Worm (Caenorhabditis elegans) whole organism, young adult: ENCODE results near the gene fut-5.

Source experiments
- B0035.1 ChIP-seq: sonication (generic microtip); optimal IDR thresholded peaks from 2 replicates; lab custom pipeline; 2016; ENCODE audit warnings: missing genetic modification characterization, mild to moderate bottlenecking, missing compliant biosample characterization, missing genotype, missing genetic modification reagents
- B0336.3 ChIP-seq: fragments of 200-800 bp; sonication (Bioruptor generic); IDR thresholded peaks from 2 replicates; pipeline ENCODE4 v1.3.6; 2022; ENCODE audit warnings: missing genetic modification characterization, missing compliant biosample characterization
- F23B12.7 ChIP-seq: sonication (generic microtip); optimal IDR thresholded peaks from 2 replicates; lab custom pipeline; 2017; ENCODE audit warnings: missing genetic modification characterization, mild to moderate bottlenecking, missing compliant biosample characterization, antibody characterized with exemption, moderate library complexity; ENCODE audit not compliant: insufficient read depth
- F39B2.1 ChIP-seq: fragments of 200-800 bp; sonication (Bioruptor generic); IDR thresholded peaks from 2 replicates; pipeline ENCODE4 v1.3.6; 2022; ENCODE audit warnings: missing genetic modification reagents, missing genetic modification characterization, missing compliant biosample characterization
- F49E8.2 ChIP-seq: sonication (generic microtip); optimal IDR thresholded peaks from 3 replicates; lab custom pipeline; 2017; ENCODE audit warnings: missing genetic modification characterization, mild to moderate bottlenecking, missing compliant biosample characterization, antibody characterized with exemption, moderate library complexity; ENCODE audit not compliant: insufficient read depth
- F52B5.7 ChIP-seq: sonication (generic microtip); optimal IDR thresholded peaks from 2 replicates; lab custom pipeline; 2016; ENCODE audit warnings: mild to moderate bottlenecking, missing genetic modification characterization, missing compliant biosample characterization
- T26A5.8 ChIP-seq: sonication (generic microtip); optimal IDR thresholded peaks from 2 replicates; lab custom pipeline; 2016; ENCODE audit warnings: missing genetic modification characterization, missing compliant biosample characterization
- Y53F4B.3 ChIP-seq: fragments of 200-800 bp; sonication (Bioruptor generic); IDR thresholded peaks from 2 replicates; pipeline ENCODE4 v1.3.6; 2022; ENCODE audit warnings: missing genetic modification reagents, missing genetic modification characterization, missing compliant biosample characterization
- athp-1 ChIP-seq: sonication (generic microtip); optimal IDR thresholded peaks from 2 replicates; lab custom pipeline; 2017; ENCODE audit warnings: mild to moderate bottlenecking, missing genetic modification characterization, missing compliant biosample characterization
- attf-3 ChIP-seq: fragments of 200-800 bp; sonication (Bioruptor generic); conservative IDR thresholded peaks from 2 replicates; pipeline ENCODE4 v1.3.6; 2022; ENCODE audit warnings: missing genetic modification reagents, missing genetic modification characterization, missing compliant biosample characterization
- bed-2 ChIP-seq: fragments of 200-800 bp; sonication (Bioruptor generic); IDR thresholded peaks from 2 replicates; pipeline ENCODE4 v1.3.6; 2022; ENCODE audit warnings: missing genetic modification reagents, missing genetic modification characterization, missing compliant biosample characterization
- ceh-100 ChIP-seq: fragments of 200-800 bp; sonication (Bioruptor generic); IDR thresholded peaks from 2 replicates; pipeline ENCODE4 v1.3.6; 2022; ENCODE audit warnings: missing genetic modification reagents, missing genetic modification characterization, missing compliant biosample characterization
- ceh-40 ChIP-seq: fragments of 200-800 bp; sonication (Bioruptor generic); IDR thresholded peaks from 2 replicates; pipeline ENCODE4 v1.3.6; 2022; ENCODE audit warnings: missing genetic modification characterization, missing compliant biosample characterization
- ceh-91 ChIP-seq: fragments of 200-800 bp; sonication (Bioruptor generic); IDR thresholded peaks from 2 replicates; pipeline ENCODE4 v1.3.6; 2022; ENCODE audit warnings: missing genetic modification reagents, missing genetic modification characterization, missing compliant biosample characterization
- dox-1 ChIP-seq: fragments of 200-800 bp; sonication (Bioruptor generic); IDR thresholded peaks from 2 replicates; pipeline ENCODE4 v1.3.6; 2022; ENCODE audit warnings: missing genetic modification reagents, missing genetic modification characterization, missing compliant biosample characterization
- efl-1 ChIP-seq: fragments of 150-350 bp; optimal IDR thresholded peaks from 2 replicates; lab custom pipeline; 2014; ENCODE audit warnings: missing biosample characterization, missing genetic modification reagents, missing genetic modification characterization
- gei-17 ChIP-seq: fragments of 200-800 bp; sonication (Bioruptor generic); optimal IDR thresholded peaks from 2 replicates; lab custom pipeline; 2018; ENCODE audit warnings: mild to moderate bottlenecking, missing genetic modification characterization, missing compliant biosample characterization
- hmg-1.2 ChIP-seq: fragments of 200-800 bp; sonication (Bioruptor generic); IDR thresholded peaks from 2 replicates; pipeline ENCODE4 v1.3.6; 2022; ENCODE audit warnings: missing genetic modification reagents, missing genetic modification characterization, missing compliant biosample characterization
- lin-26 ChIP-seq: fragments of 200-800 bp; sonication (Bioruptor generic); IDR thresholded peaks from 2 replicates; pipeline ENCODE4 v1.3.6; 2022; ENCODE audit warnings: missing genetic modification reagents, missing genetic modification characterization, missing compliant biosample characterization
- lin-35 ChIP-seq, 3 experiments: fragments of 150-350 bp in 2 of 3; sonication (generic microtip) in 1 of 3; optimal IDR thresholded peaks; 2 replicates each; lab custom pipeline; 2014 to 2018; ENCODE audit warnings: missing biosample characterization in 3 of 3, missing genetic modification characterization in 3 of 3, missing genetic modification reagents in 3 of 3
- lin-54 ChIP-seq: fragments of 200-800 bp; sonication (Bioruptor generic); optimal IDR thresholded peaks from 2 replicates; lab custom pipeline; 2018; ENCODE audit warnings: mild to moderate bottlenecking, missing genetic modification characterization, missing compliant biosample characterization
- lsl-1 ChIP-seq: fragments of 200-800 bp; sonication (Bioruptor generic); optimal IDR thresholded peaks from 2 replicates; lab custom pipeline; 2018; ENCODE audit warnings: mild to moderate bottlenecking, missing genetic modification characterization, moderate library complexity, missing compliant biosample characterization
- madf-6 ChIP-seq: fragments of 200-800 bp; sonication (Bioruptor generic); IDR thresholded peaks from 2 replicates; pipeline ENCODE4 v1.3.6; 2022; ENCODE audit warnings: missing genetic modification reagents, missing genetic modification characterization, missing compliant biosample characterization
- mcd-1 ChIP-seq: fragments of 200-800 bp; sonication (Bioruptor generic); IDR thresholded peaks from 2 replicates; pipeline ENCODE4 v1.3.6; 2022; ENCODE audit warnings: missing genetic modification reagents, missing genetic modification characterization, missing compliant biosample characterization
- nfya-1 ChIP-seq: sonication (generic microtip); optimal IDR thresholded peaks from 2 replicates; lab custom pipeline; 2017; ENCODE audit warnings: antibody characterized with exemption, missing compliant biosample characterization, missing genetic modification characterization, borderline replicate concordance; ENCODE audit not compliant: insufficient read depth
- nfya-2 ChIP-seq: fragments of 200-800 bp; sonication (Bioruptor generic); IDR thresholded peaks from 2 replicates; pipeline ENCODE4 v1.3.6; 2022; ENCODE audit warnings: missing genetic modification reagents, missing genetic modification characterization, missing compliant biosample characterization
- nfyb-1 ChIP-seq: fragments of 200-800 bp; sonication (Bioruptor generic); IDR thresholded peaks from 2 replicates; pipeline ENCODE4 v1.3.6; 2022; ENCODE audit warnings: missing genetic modification reagents, missing genetic modification characterization, missing compliant biosample characterization
- nhr-179 ChIP-seq: sonication (generic microtip); optimal IDR thresholded peaks from 2 replicates; lab custom pipeline; 2016; ENCODE audit warnings: mild to moderate bottlenecking, missing genetic modification characterization, missing compliant biosample characterization
- nhr-27 ChIP-seq: fragments of 200-800 bp; sonication (Bioruptor generic); optimal IDR thresholded peaks from 2 replicates; lab custom pipeline; 2018; ENCODE audit warnings: mild to moderate bottlenecking, missing genetic modification characterization, moderate library complexity, missing compliant biosample characterization
- nhr-90 ChIP-seq: sonication (generic microtip); optimal IDR thresholded peaks from 2 replicates; lab custom pipeline; 2016; ENCODE audit warnings: missing genotype, mild to moderate bottlenecking, missing genetic modification characterization, missing compliant biosample characterization
- pbrm-1 ChIP-seq: fragments of 200-800 bp; sonication (Bioruptor generic); IDR thresholded peaks from 2 replicates; pipeline ENCODE4 v1.3.6; 2022; ENCODE audit warnings: missing genetic modification reagents, missing genetic modification characterization, missing compliant biosample characterization
- rcor-1 ChIP-seq: fragments of 200-800 bp; sonication (Bioruptor generic); IDR thresholded peaks from 2 replicates; pipeline ENCODE4 v1.3.6; 2022; ENCODE audit warnings: missing genetic modification reagents, missing genetic modification characterization, missing compliant biosample characterization
- rpc-1 ChIP-seq, 2 experiments: fragments of 150-350 bp in 1 of 2; sonication (generic microtip) in 1 of 2; optimal IDR thresholded peaks; 2 replicates each; lab custom pipeline; 2014 to 2018; ENCODE audit warnings: missing biosample characterization in 1 of 2, missing genetic modification characterization in 1 of 2, missing genetic modification reagents in 1 of 2, missing genotype in 1 of 2
- snpc-1.1 ChIP-seq: sonication (generic microtip); optimal IDR thresholded peaks from 2 replicates; lab custom pipeline; 2017; ENCODE audit warnings: missing genetic modification characterization, mild to moderate bottlenecking, missing compliant biosample characterization, antibody characterized with exemption, moderate library complexity, missing genotype, missing genetic modification reagents; ENCODE audit not compliant: insufficient read depth
- snpc-1.3 ChIP-seq: sonication (generic microtip); optimal IDR thresholded peaks from 2 replicates; lab custom pipeline; 2017; ENCODE audit warnings: missing genetic modification characterization, mild to moderate bottlenecking, missing compliant biosample characterization, antibody characterized with exemption, moderate library complexity, missing genotype, missing genetic modification reagents; ENCODE audit not compliant: insufficient read depth
- snpc-4 ChIP-seq, 5 experiments: fragments of 150-350 bp in 1 of 5; sonication (generic microtip) in 4 of 5; optimal IDR thresholded peaks; 2 replicates each; lab custom pipeline; 2014 to 2018; ENCODE audit warnings: missing genetic modification characterization in 5 of 5, missing biosample characterization in 3 of 5, antibody characterized with exemption in 2 of 5, mild to moderate bottlenecking in 2 of 5, missing compliant biosample characterization in 2 of 5, missing genotype in 2 of 5, moderate library complexity in 2 of 5, missing genetic modification reagents in 1 of 5
- tbx-9 ChIP-seq: sonication (generic microtip); optimal IDR thresholded peaks from 2 replicates; lab custom pipeline; 2016; ENCODE audit warnings: borderline replicate concordance, missing genetic modification characterization, inconsistent platforms, missing compliant biosample characterization
- unc-130 ChIP-seq: sonication (generic microtip); optimal IDR thresholded peaks from 2 replicates; lab custom pipeline; 2016; ENCODE audit warnings: missing genetic modification reagents, missing genetic modification characterization, missing compliant biosample characterization
- unc-62 ChIP-seq: fragments of 150-350 bp; optimal IDR thresholded peaks from 2 replicates; lab custom pipeline; 2014; ENCODE audit warnings: missing biosample characterization, missing genetic modification reagents, missing genetic modification characterization
- xnd-1 ChIP-seq: sonication (generic microtip); optimal IDR thresholded peaks from 2 replicates; lab custom pipeline; 2016; ENCODE audit warnings: missing genotype, missing genetic modification reagents, missing genetic modification characterization, missing compliant biosample characterization
- zfh-2 ChIP-seq: fragments of 200-800 bp; sonication (Bioruptor generic); conservative IDR thresholded peaks from 2 replicates; pipeline ENCODE4 v1.3.6; 2022; ENCODE audit warnings: missing genetic modification reagents, missing genetic modification characterization, missing compliant biosample characterization
- ztf-28 ChIP-seq: fragments of 200-800 bp; sonication (Bioruptor generic); IDR thresholded peaks from 2 replicates; pipeline ENCODE4 v1.3.6; 2022; ENCODE audit warnings: missing genetic modification reagents, missing genetic modification characterization, missing compliant biosample characterization
- ztf-3 ChIP-seq: fragments of 200-800 bp; sonication (Bioruptor generic); optimal IDR thresholded peaks from 2 replicates; lab custom pipeline; 2018; ENCODE audit warnings: mild to moderate bottlenecking, missing genetic modification characterization, missing compliant biosample characterization

fut-5 gene

DNA sequence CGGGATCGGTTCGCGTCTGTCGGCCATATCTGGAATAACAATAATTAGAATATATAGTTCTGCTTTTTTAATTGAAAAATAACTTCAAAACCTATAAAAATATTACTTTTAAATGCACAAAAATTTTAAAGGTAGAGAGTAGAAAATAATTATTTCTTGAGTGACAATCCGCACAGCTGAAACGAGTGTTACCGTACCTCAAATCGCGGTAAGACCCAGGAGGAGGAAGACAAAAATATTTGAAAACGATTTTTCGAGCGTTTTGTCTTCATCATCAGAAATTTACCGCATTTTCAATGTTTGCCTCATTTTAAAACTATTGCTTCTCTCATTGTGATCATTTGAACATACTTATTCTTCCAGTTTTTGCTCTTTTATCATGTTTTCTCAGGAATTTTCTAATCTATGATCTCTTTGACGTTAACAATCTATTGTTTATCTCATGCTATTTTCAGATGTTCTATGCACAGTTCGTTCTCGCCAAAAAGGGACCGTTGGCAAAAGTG, 30.8 kb upstream of the fut-5 start, which contains the start of the genes rpn-5 and scc-1 (continued):
- TF ChIP-seq xnd-1 (tag; lab: Kevin White, UChicago) (peak; percentile 60), hmg-1.2 (GFP tag; lab: Robert Waterston, UW) (peak; percentile 26; the same call in 1 of the 2 replicates), rcor-1 (0 out of 2 replicates have a peak, but pooled peaks have one; percentile 7), F23B12.7 (tag; lab: Kevin White, UChicago) (peak; percentile 72), efl-1 (GFP tag; lab: Kevin White, UChicago) (peak; percentile 76), dox-1 (GFP tag; lab: Robert Waterston, UW) (peak; percentile 32; the same call in 1 of the 2 replicates), mcd-1 (GFP tag; lab: Robert Waterston, UW) (peak; percentile 46; the same call in 1 of the 2 replicates), unc-130 (GFP tag; lab: Kevin White, UChicago) (no peak), pbrm-1 (GFP tag; lab: Robert Waterston, UW) (0 out of 2 replicates have a peak, but pooled peaks have one; percentile 12), nfyb-1 (GFP tag; lab: Robert Waterston, UW) (no peak), lsl-1 (GFP tag; lab: Kevin White, UChicago) (peak; percentile 91), madf-6 (GFP tag; lab: Robert Waterston, UW) (peak; percentile 85), zfh-2 (GFP tag; lab: Robert Waterston, UW) (no peak), lin-54 (GFP tag; lab: Kevin White, UChicago) (peak; percentile 79), snpc-1.3 (tag; lab: Kevin White, UChicago) (peak; percentile 6), lin-35 (GFP tag; optimal IDR thresholded peaks at IDR 0.05; lab: Kevin White, UChicago) (peak in 1 of 3 experiments; percentile 80)

ce11 chrII:4696055-4696454, 28.6 kb upstream of the fut-5 start:
- peak; percentile 40 for TF ChIP-seq athp-1 (tag; lab: Kevin White, UChicago)
- no peak for TF ChIP-seq snpc-1.1
- no peak for TF ChIP-seq bed-2 (GFP tag; lab: Robert Waterston, UW)
- TF ChIP-seq nfya-1, result no peak
- no peak for TF ChIP-seq rpc-1 (optimal IDR thresholded peaks at IDR 0.05; lab: Kevin White, UChicago)
- no peak for TF ChIP-seq rpc-1 (tag; optimal IDR thresholded peaks at IDR 0.05; lab: Kevin White, UChicago)
- peak; percentile 65 for TF ChIP-seq B0336.3 (GFP tag; lab: Robert Waterston, UW)
- TF ChIP-seq attf-3, result no peak
- no peak for TF ChIP-seq ztf-28
- TF ChIP-seq ceh-91 (GFP tag; lab: Robert Waterston, UW), result no peak
- TF ChIP-seq rcor-1, result 0 out of 2 replicates have a peak, but pooled peaks have one; percentile 28
- no peak for TF ChIP-seq ztf-3 (GFP tag; lab: Kevin White, UChicago)
- no peak for TF ChIP-seq F52B5.7
- no peak for TF ChIP-seq Y53F4B.3 (GFP tag; lab: Robert Waterston, UW)
- no peak for TF ChIP-seq snpc-4 (GFP tag; optimal IDR thresholded peaks at IDR 0.05; lab: Kevin White, UChicago)
- peak in 1 of 4 experiments; percentile 45 for TF ChIP-seq snpc-4 (tag; optimal IDR thresholded peaks at IDR 0.05; lab: Kevin White, UChicago)
- TF ChIP-seq F39B2.1 (GFP tag; lab: Robert Waterston, UW), result peak; percentile 51; the same call in 1 of the 2 replicates
- TF ChIP-seq unc-62 (GFP tag; lab: Kevin White, UChicago), result no peak
- no peak for TF ChIP-seq lin-26
- TF ChIP-seq T26A5.8 (tag; lab: Kevin White, UChicago), result no peak
- no peak for TF ChIP-seq gei-17
- no peak for TF ChIP-seq ceh-100 (GFP tag; lab: Robert Waterston, UW)
- TF ChIP-seq F49E8.2 (tag; lab: Kevin White, UChicago), result peak; percentile 56
- no peak for TF ChIP-seq nfya-2 (GFP tag; lab: Robert Waterston, UW)
- peak; percentile 52 for TF ChIP-seq xnd-1 (tag; lab: Kevin White, UChicago)
- TF ChIP-seq madf-6 (GFP tag; lab: Robert Waterston, UW), result peak; percentile 69
- TF ChIP-seq tbx-9 (tag; lab: Kevin White, UChicago), result no peak
- no peak for TF ChIP-seq nhr-90 (tag; lab: Kevin White, UChicago)
- TF ChIP-seq nhr-27 (tag; lab: Kevin White, UChicago), result peak; percentile 56
- TF ChIP-seq lin-54 (GFP tag; lab: Kevin White, UChicago), result no peak
- no peak for TF ChIP-seq F23B12.7 (tag; lab: Kevin White, UChicago)
- TF ChIP-seq nhr-179 (tag; lab: Kevin White, UChicago), result no peak
- TF ChIP-seq ceh-40, result no peak
- 0 out of 2 replicates have a peak, but pooled peaks have one; percentile 22 for TF ChIP-seq pbrm-1 (GFP tag; lab: Robert Waterston, UW)
- no peak for TF ChIP-seq B0035.1
